Worm (Caenorhabditis elegans) whole organism, late embryonic: Measurements from ENCODE around the gene F55G7.3.

ENCODE experiments used
- C38D4.7 ChIP-seq: fragments of 200-800 bp; sonication (Bioruptor generic); optimal IDR thresholded peaks from 2 replicates; lab custom pipeline; 2018; ENCODE audit warnings: mild to moderate bottlenecking, missing genetic modification characterization, moderate library complexity, missing compliant biosample characterization
- F13H6.1 ChIP-seq: sonication (generic microtip); optimal IDR thresholded peaks from 2 replicates; lab custom pipeline; 2016; ENCODE audit warnings: missing genetic modification characterization, missing compliant biosample characterization
- K02D7.2 ChIP-seq: sonication (generic microtip); optimal IDR thresholded peaks from 2 replicates; lab custom pipeline; 2017; ENCODE audit warnings: mild to moderate bottlenecking, missing genetic modification characterization, missing compliant biosample characterization
- K09A11.1 ChIP-seq: sonication (generic microtip); optimal IDR thresholded peaks from 2 replicates; lab custom pipeline; 2017; ENCODE audit warnings: antibody characterized with exemption, mild to moderate bottlenecking, missing genetic modification characterization, missing compliant biosample characterization; ENCODE audit not compliant: insufficient read depth
- Y22D7AL.16 ChIP-seq: sonication (generic microtip); optimal IDR thresholded peaks from 2 replicates; lab custom pipeline; 2016; ENCODE audit warnings: missing genetic modification characterization, missing compliant biosample characterization
- ceh-14 ChIP-seq: sonication (generic microtip); optimal IDR thresholded peaks from 2 replicates; lab custom pipeline; 2016; ENCODE audit warnings: missing genotype, missing genetic modification characterization, missing compliant biosample characterization
- ceh-2 ChIP-seq: sonication (generic microtip); optimal IDR thresholded peaks from 2 replicates; lab custom pipeline; 2016; ENCODE audit warnings: missing genotype, missing genetic modification characterization, missing compliant biosample characterization
- ceh-31 ChIP-seq: sonication (generic microtip); optimal IDR thresholded peaks from 2 replicates; lab custom pipeline; 2016; ENCODE audit warnings: missing genetic modification characterization, missing compliant biosample characterization
- ceh-34 ChIP-seq: sonication (generic microtip); optimal IDR thresholded peaks from 2 replicates; lab custom pipeline; 2016; ENCODE audit warnings: mild to moderate bottlenecking, missing genetic modification characterization, missing compliant biosample characterization
- ceh-48 ChIP-seq: sonication (generic microtip); optimal IDR thresholded peaks from 2 replicates; lab custom pipeline; 2016; ENCODE audit warnings: missing genetic modification characterization, inconsistent platforms, missing compliant biosample characterization
- che-1 ChIP-seq: sonication (generic microtip); optimal IDR thresholded peaks from 2 replicates; lab custom pipeline; 2016; ENCODE audit warnings: mild to moderate bottlenecking, missing genetic modification characterization, missing compliant biosample characterization
- dve-1 ChIP-seq: sonication (generic microtip); optimal IDR thresholded peaks from 2 replicates; lab custom pipeline; 2017; ENCODE audit warnings: antibody characterized with exemption, mild to moderate bottlenecking, missing genetic modification characterization, missing compliant biosample characterization
- eyg-1 ChIP-seq: sonication (generic microtip); optimal IDR thresholded peaks from 2 replicates; lab custom pipeline; 2016; ENCODE audit warnings: missing genotype, missing genetic modification characterization, missing compliant biosample characterization
- fkh-10 ChIP-seq: fragments of 150-350 bp; optimal IDR thresholded peaks from 2 replicates; lab custom pipeline; 2014; ENCODE audit warnings: missing biosample characterization, missing genetic modification reagents, missing genetic modification characterization
- fkh-6 ChIP-seq: sonication (generic microtip); optimal IDR thresholded peaks from 2 replicates; lab custom pipeline; 2016; ENCODE audit warnings: missing genetic modification characterization, missing compliant biosample characterization
- gmeb-2 ChIP-seq: sonication (generic microtip); optimal IDR thresholded peaks from 2 replicates; lab custom pipeline; 2016; ENCODE audit warnings: missing genetic modification characterization, inconsistent platforms, missing compliant biosample characterization
- hlh-15 ChIP-seq: sonication (generic microtip); optimal IDR thresholded peaks from 2 replicates; lab custom pipeline; 2016; ENCODE audit warnings: missing genetic modification characterization, missing compliant biosample characterization
- hlh-8 ChIP-seq: sonication (generic microtip); optimal IDR thresholded peaks from 2 replicates; lab custom pipeline; 2016; ENCODE audit warnings: missing genotype, missing genetic modification characterization, missing compliant biosample characterization
- lin-11 ChIP-seq: fragments of 200-800 bp; sonication (Bioruptor generic); optimal IDR thresholded peaks from 2 replicates; lab custom pipeline; 2018; ENCODE audit warnings: mild to moderate bottlenecking, missing genetic modification characterization, missing compliant biosample characterization
- madf-2 ChIP-seq: sonication (generic microtip); optimal IDR thresholded peaks from 2 replicates; lab custom pipeline; 2017; ENCODE audit warnings: missing genetic modification characterization, missing compliant biosample characterization
- mec-3 ChIP-seq: sonication (generic microtip); optimal IDR thresholded peaks from 2 replicates; lab custom pipeline; 2016; ENCODE audit warnings: borderline replicate concordance, missing genetic modification characterization, missing compliant biosample characterization
- nfya-1 ChIP-seq: sonication (generic microtip); optimal IDR thresholded peaks from 2 replicates; lab custom pipeline; 2017; ENCODE audit warnings: missing genetic modification characterization, mild to moderate bottlenecking, missing compliant biosample characterization, antibody characterized with exemption, moderate library complexity
- nhr-11 ChIP-seq: fragments of 150-350 bp; optimal IDR thresholded peaks from 2 replicates; lab custom pipeline; 2014; ENCODE audit warnings: missing biosample characterization, missing genetic modification characterization
- pag-3 ChIP-seq: sonication (generic microtip); optimal IDR thresholded peaks from 2 replicates; lab custom pipeline; 2016; ENCODE audit warnings: missing compliant biosample characterization, missing genetic modification characterization, borderline replicate concordance
- pax-1 ChIP-seq: fragments of 150-350 bp; optimal IDR thresholded peaks from 2 replicates; lab custom pipeline; 2014; ENCODE audit warnings: missing biosample characterization, missing genetic modification characterization
- pha-2 ChIP-seq: sonication (generic microtip); optimal IDR thresholded peaks from 2 replicates; lab custom pipeline; 2017; ENCODE audit warnings: mild to moderate bottlenecking, missing genetic modification characterization, missing compliant biosample characterization
- ref-2 ChIP-seq: sonication (generic microtip); optimal IDR thresholded peaks from 2 replicates; lab custom pipeline; 2016; ENCODE audit warnings: missing genetic modification characterization, missing compliant biosample characterization
- rnt-1 ChIP-seq: sonication (generic microtip); optimal IDR thresholded peaks from 2 replicates; lab custom pipeline; 2016; ENCODE audit warnings: missing genetic modification characterization, missing compliant biosample characterization
- sdc-2 ChIP-seq: sonication (generic microtip); optimal IDR thresholded peaks from 2 replicates; lab custom pipeline; 2016; ENCODE audit warnings: missing genotype, missing genetic modification characterization, missing compliant biosample characterization
- sox-2 ChIP-seq: fragments of 200-800 bp; sonication (Bioruptor generic); IDR thresholded peaks from 2 replicates; pipeline ENCODE4 v1.3.6; 2022; ENCODE audit warnings: missing genetic modification reagents, missing genetic modification characterization, missing compliant biosample characterization
- syd-9 ChIP-seq: sonication (generic microtip); optimal IDR thresholded peaks from 2 replicates; lab custom pipeline; 2016; ENCODE audit warnings: mild to moderate bottlenecking, missing genetic modification characterization, moderate library complexity, missing compliant biosample characterization
- unc-3 ChIP-seq, 2 experiments: fragments of 200-800 bp in 1 of 2; sonication (Bioruptor generic) in 1 of 2; sonication (generic microtip) in 1 of 2; conservative IDR thresholded peaks in 1 of 2; optimal IDR thresholded peaks in 1 of 2; 2 replicates each; pipeline versions ENCODE4 v1.3.6 to Lab custom; 2016 to 2022; ENCODE audit warnings: missing compliant biosample characterization in 2 of 2, missing genetic modification characterization in 2 of 2, missing genetic modification reagents in 1 of 2
- unc-55 ChIP-seq: sonication (generic microtip); optimal IDR thresholded peaks from 2 replicates; lab custom pipeline; 2017; ENCODE audit warnings: missing biosample characterization, missing genetic modification reagents, missing genetic modification characterization
- unc-86 ChIP-seq: sonication (generic microtip); optimal IDR thresholded peaks from 2 replicates; lab custom pipeline; 2016; ENCODE audit warnings: missing genetic modification characterization, missing compliant biosample characterization

The F55G7.3 gene

DNA sequence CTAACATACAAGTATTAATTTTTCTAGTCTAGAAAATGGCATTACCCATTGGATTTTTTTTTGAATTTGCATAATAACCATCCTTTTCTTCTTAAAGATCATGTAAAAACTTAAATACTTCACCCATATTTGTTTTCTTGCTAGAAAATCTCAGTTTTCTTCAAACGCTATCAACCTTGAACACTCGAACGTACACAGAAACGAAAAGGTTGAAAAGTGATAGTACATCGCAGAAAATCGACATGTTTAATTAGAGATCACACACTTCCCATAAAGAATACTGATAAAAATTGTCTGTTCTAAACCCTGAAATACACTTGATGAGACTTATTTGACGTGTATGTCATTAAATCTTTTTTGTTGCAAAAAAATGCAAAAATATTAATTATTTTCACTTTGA is 14.3 kb downstream of the F55G7.3 start, which contains the start of gene F55G7.4:
TSS of gene F55G7.4 (plus strand) at position 301 of the 400 bp plus-strand sequence.
- no peak for TF ChIP-seq che-1 (tag; lab: Kevin White, UChicago)

DNA sequence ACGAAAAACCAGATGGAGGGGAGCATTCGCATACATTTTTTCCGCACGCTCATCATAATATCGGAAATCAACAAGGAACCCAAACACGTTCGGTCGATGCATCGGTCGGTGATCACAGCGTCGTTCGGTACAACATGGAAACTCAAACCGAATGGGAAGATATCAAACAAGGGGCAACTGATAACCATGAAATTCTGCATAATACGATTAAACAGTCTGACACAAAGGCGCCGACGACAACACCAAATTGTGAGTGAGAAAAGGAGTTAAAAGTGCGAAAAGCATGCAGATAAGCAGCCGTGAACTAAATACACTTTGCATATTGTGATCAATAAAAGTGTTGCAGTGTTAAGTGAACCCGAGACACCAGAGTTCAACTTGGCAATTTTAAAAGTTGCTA is 16.6 kb downstream of the F55G7.3 start:
- TF ChIP-seq K09A11.1 (no peak), ceh-31 (no peak), lin-11 (tag; lab: Kevin White, UChicago) (no peak), ref-2 (tag; lab: Kevin White, UChicago) (no peak), nfya-1 (tag; lab: Kevin White, UChicago) (no peak), pha-2 (tag; lab: Kevin White, UChicago) (no peak), gmeb-2 (no peak), eyg-1 (no peak), ceh-14 (no peak), F13H6.1 (tag; lab: Kevin White, UChicago) (no peak), unc-3 (GFP tag; conservative IDR thresholded peaks at IDR 0.05; lab: Robert Waterston, UW) (no peak), unc-3 (tag; optimal IDR thresholded peaks at IDR 0.05; lab: Kevin White, UChicago) (no peak), rnt-1 (no peak), nhr-11 (tag; lab: Kevin White, UChicago) (no peak), unc-86 (tag; lab: Kevin White, UChicago) (no peak), dve-1 (tag; lab: Kevin White, UChicago) (no peak), pax-1 (tag; lab: Kevin White, UChicago) (no peak), hlh-8 (tag; lab: Kevin White, UChicago) (no peak), madf-2 (tag; lab: Kevin White, UChicago) (no peak), fkh-10 (no peak)

DNA sequence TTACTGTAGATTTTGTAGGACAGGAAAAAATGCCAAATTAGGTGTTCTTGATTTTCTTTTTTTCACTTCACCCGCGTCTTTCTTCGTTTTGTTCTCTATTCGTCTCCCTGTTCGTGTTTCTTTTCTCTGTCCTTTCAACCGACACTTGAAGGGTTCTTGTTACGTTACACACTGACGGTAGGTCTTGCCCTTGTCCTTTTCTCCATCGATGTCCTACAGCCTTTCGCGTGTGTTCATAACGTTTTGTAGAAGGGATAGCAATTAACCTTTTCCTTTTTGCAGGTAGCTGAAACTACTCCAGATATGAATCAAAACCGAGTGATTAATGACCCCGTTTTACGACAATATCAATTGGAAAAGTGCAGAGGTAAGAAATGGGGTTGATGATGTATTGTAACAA is 17.7 kb downstream of the F55G7.3 start, which contains the start of gene F55G7.1:
TSS of gene F55G7.1 (plus strand) at position 276 of the 400 bp plus-strand sequence.
- peak; percentile 9 for TF ChIP-seq ref-2 (tag; lab: Kevin White, UChicago)
- no peak for TF ChIP-seq mec-3
- no peak for TF ChIP-seq pha-2 (tag; lab: Kevin White, UChicago)
- peak; percentile 97 for TF ChIP-seq sdc-2 (tag; lab: Kevin White, UChicago)

DNA sequence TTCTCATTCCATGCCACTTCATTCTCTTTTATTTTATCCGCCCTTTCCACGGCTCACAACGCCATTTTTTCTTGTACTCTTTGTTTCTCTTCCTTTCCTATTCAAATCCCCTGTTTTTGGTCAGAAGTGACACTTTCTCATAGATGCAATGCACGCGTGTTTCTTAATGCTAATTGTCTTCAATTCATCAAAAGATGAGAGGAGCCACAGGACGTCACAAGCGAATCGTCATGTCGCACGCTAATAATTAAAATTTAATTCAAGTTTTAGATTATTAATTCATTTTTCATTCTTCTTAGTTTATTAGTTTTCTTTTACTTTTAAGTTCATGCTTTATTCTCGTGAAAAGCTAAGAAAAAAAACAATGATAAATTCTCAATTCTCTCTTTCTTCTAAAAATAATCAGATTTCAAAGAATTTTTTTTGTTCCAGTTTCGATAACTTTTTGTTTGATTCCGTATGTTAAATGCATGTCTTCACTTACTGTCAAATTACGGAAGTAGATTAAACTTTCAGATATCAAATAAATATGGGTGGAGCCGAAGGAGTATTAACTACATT is 21.0 kb downstream of the F55G7.3 start, which contains the start of gene Y62H9A.14:
TSS of gene Y62H9A.14 (plus strand) at position 511 of the 561 bp plus-strand sequence.
- TF ChIP-seq C38D4.7 (GFP tag; lab: Kevin White, UChicago) (no peak), syd-9 (tag; lab: Kevin White, UChicago) (no peak), madf-2 (tag; lab: Kevin White, UChicago) (no peak), ceh-34 (tag; lab: Kevin White, UChicago) (no peak), unc-86 (tag; lab: Kevin White, UChicago) (no peak), hlh-15 (tag; lab: Kevin White, UChicago) (no peak), K09A11.1 (no peak), dve-1 (tag; lab: Kevin White, UChicago) (no peak), pag-3 (tag; lab: Kevin White, UChicago) (no peak), hlh-8 (tag; lab: Kevin White, UChicago) (no peak)

DNA sequence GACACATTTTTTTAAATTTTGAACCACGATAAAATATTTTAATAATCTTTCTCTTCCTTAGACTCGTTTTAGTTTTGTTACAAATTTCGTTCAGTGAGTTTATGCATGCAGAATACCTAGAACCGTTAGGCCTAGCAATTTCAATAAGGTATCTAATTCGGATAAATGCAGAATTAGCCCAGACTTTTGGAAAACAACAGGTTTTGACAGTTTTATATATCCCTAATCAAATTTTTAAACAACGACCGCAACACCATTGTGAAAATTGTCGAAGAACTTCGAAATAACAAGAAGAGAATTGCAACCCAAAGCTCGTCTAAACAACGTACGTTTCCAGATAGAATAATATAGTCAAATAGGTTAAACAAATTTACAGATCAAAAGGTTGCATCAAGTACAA is 23.9 kb downstream of the F55G7.3 start, which contains the start of gene Y62H9A.16:
TSS of gene Y62H9A.16 (plus strand) at position 301 of the 400 bp plus-strand sequence.
- TF ChIP-seq ceh-48 (tag; lab: Kevin White, UChicago) (no peak), rnt-1 (no peak), eyg-1 (no peak), Y22D7AL.16 (tag; lab: Kevin White, UChicago) (no peak)

DNA sequence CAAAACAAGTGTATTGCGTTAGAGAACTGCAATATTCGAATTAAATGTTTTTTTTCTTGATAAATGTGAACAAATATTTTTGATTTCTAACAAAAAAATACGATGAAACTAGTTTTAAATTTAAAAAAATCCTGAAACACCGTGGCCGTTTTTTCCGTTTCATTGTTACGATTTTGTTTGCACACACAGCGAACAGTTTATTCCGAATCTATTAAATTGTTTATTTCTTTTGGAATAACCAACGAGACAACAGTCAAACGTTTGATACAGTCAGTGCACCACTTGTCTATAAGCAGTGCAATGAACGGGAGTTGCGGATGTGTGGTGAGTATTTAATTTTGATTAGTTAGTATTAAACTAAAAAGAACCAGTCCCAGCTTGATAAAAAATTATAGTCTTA is 25.1 kb downstream of the F55G7.3 start, which contains the start of gene Y62H9A.13:
TSS of gene Y62H9A.13 (plus strand) at position 301 of the 400 bp plus-strand sequence.
- no peak for TF ChIP-seq sox-2 (GFP tag; lab: Robert Waterston, UW)
- no peak for TF ChIP-seq fkh-6
- TF ChIP-seq pha-2 (tag; lab: Kevin White, UChicago), result no peak
- TF ChIP-seq hlh-8 (tag; lab: Kevin White, UChicago), result no peak
- no peak for TF ChIP-seq K09A11.1
- no peak for TF ChIP-seq unc-3 (GFP tag; conservative IDR thresholded peaks at IDR 0.05; lab: Robert Waterston, UW)
- TF ChIP-seq unc-3 (tag; optimal IDR thresholded peaks at IDR 0.05; lab: Kevin White, UChicago), result no peak
- no peak for TF ChIP-seq K02D7.2 (tag; lab: Kevin White, UChicago)
- TF ChIP-seq ceh-2 (tag; lab: Kevin White, UChicago), result no peak
- no peak for TF ChIP-seq ceh-31
- TF ChIP-seq unc-55 (GFP tag; lab: Kevin White, UChicago), result no peak
- no peak for TF ChIP-seq pag-3 (tag; lab: Kevin White, UChicago)
